Worm (Caenorhabditis elegans): ENCODE measurements around the gene C47E12.10.

- TF ChIP-seq ama-1 (optimal IDR thresholded peaks at IDR 0.05) (no peak), ceh-13 (GFP tag; optimal IDR thresholded peaks at IDR 0.05) (no peak), flt-1 (GFP tag; IDR thresholded peaks at IDR 0.05) (no peak), hnd-1 (tag; optimal IDR thresholded peaks at IDR 0.05) (no peak), tra-4 (tag; optimal IDR thresholded peaks at IDR 0.05) (no peak), B0310.2 (tag; optimal IDR thresholded peaks at IDR 0.05) (no peak), F13C5.2 (tag; optimal IDR thresholded peaks at IDR 0.05) (no peak)
Observed at ce11 chrIV:9972629-9973028, at the start of gene C47E12.10, which contains the start of gene C47E12.12.
